Worm (Caenorhabditis elegans): ENCODE results near the gene T06E6.10.

T06E6.10 gene

DNA sequence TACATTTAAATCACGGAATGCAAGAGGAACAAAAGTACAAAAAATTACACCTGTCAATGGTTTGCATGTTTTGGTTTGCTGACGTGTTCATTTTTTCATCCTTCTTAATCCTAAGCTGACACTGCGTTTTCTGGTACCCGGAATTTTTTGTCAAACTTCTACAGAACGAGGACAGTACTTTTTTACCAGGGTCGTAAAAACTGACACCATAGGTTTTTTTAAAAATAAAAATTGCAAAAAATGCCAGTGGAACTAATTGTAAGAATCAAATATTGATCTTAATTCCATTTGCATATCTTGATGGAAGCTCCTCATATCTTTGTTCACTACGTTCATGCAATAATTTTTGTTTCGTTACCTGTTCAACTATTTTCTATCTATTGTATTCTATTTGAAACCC lies 13.1 kb upstream of the T06E6.10 start, which contains the start of gene srh-258:
TSS of gene srh-258 (plus strand) at position 301 of the 400 bp plus-strand sequence.
- TF ChIP-seq unc-62 (GFP tag; optimal IDR thresholded peaks at IDR 0.05), result no peak

DNA sequence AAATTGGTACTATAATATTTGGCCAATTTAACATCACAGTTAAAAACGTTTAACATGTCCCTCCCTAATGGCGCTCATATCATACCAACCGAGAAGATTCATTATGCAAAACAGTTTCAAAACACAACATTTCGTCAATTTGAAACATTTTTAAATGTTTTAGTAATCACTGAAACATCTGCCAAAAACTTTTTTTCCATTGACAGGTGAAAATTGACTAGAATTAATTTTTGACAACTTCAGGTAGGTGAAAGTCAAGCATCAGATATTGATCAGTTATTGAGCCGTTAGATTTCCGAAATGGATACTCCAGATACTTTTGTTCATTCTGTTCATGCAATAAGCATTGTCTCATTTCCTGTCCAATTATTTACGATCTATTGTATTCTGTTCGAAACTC lies 11.0 kb upstream of the T06E6.10 start, which contains the start of gene srh-257:
TSS of gene srh-257 (plus strand) at position 301 of the 400 bp plus-strand sequence.
- TF ChIP-seq unc-62 (GFP tag; optimal IDR thresholded peaks at IDR 0.05), result no peak

DNA sequence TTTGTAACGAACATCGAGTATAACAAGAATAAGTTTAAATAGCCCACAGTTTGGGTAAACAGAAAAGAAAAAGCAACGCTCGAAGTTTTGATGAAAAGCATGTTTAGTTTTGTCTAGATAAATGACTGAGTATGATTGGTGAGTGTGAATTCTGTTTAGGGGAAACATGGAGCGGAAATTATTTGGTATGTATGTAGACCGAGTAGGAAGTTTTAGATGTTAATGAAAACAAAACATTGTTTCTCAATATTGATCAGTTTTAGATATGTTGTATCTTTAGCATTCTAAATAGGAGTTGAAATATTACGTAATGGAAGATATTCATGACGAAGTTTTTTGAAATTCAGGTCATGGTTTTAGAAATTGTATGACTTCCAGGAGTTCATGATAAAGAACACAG lies 5.3 kb upstream of the T06E6.10 start, which contains the start of gene srbc-63:
TSS of gene srbc-63 (minus strand) at position 101 of the 400 bp plus-strand sequence.
- no peak for TF ChIP-seq unc-62 (GFP tag; optimal IDR thresholded peaks at IDR 0.05)

DNA sequence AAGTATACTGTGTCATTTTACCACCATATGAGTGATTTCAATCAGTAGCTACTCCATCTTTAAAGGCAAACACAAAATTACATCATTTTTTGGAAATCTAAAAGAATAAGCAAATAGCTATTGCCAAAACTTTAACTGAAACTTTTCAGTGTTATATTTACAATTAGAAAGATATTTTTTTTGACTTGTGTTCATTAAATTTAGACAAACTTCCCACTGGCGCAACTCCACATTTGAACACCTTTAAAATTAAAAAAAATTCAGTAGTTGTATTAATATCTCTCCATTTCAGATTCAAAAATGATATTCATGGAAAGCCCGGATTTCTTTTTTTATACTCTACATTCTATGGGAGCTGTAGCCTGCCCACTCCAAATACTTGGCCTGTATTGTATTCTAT lies 4.1 kb upstream of the T06E6.10 start, which contains the start of gene srh-264:
TSS of gene srh-264 (plus strand) at position 301 of the 400 bp plus-strand sequence.
- TF ChIP-seq unc-62 (GFP tag; optimal IDR thresholded peaks at IDR 0.05), result no peak

DNA sequence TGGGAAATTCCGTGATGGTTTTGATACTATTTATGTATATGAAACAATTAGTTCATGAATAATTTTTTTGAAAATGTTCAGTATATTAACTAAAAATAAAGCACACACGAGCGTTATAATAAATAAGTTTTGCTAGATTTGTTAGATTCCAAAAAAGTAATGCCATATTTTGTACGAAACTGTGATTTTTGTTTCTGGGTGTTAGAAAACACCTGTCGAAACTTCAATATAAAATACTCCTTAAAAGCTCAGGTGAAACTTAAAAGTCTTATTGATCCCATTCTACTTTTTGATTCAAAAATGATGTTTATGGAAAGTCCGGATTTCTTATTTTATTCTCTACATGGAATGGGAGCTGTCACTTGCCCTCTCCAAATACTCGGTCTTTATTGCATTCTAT lies 2.0 kb upstream of the T06E6.10 start, which contains the start of gene srh-265:
TSS of gene srh-265 (plus strand) at position 301 of the 400 bp plus-strand sequence.
- no peak for TF ChIP-seq unc-62 (GFP tag; optimal IDR thresholded peaks at IDR 0.05)

ce11 chrV:15423601-15424000 lies 5.7 kb downstream of the T06E6.10 start, which contains the start of gene fbxa-104:
TSS of gene fbxa-104 (minus strand) at chrV:15423683.
- TF ChIP-seq unc-62 (GFP tag; optimal IDR thresholded peaks at IDR 0.05), result no peak

- TF ChIP-seq unc-62 (GFP tag; optimal IDR thresholded peaks at IDR 0.05), result no peak
Measured at ce11 chrV:15425368-15426091, 7.6 kb downstream of the T06E6.10 start, which contains the start of gene Y36E3A.2. TSS of gene Y36E3A.2 (plus strand) at chrV:15426041.

- TF ChIP-seq unc-62 (GFP tag; optimal IDR thresholded peaks at IDR 0.05), result no peak
Measured at ce11 chrV:15426944-15427343, 9.0 kb downstream of the T06E6.10 start, which contains the start of gene fbxa-209. TSS of gene fbxa-209 (minus strand) at chrV:15427044.

DNA sequence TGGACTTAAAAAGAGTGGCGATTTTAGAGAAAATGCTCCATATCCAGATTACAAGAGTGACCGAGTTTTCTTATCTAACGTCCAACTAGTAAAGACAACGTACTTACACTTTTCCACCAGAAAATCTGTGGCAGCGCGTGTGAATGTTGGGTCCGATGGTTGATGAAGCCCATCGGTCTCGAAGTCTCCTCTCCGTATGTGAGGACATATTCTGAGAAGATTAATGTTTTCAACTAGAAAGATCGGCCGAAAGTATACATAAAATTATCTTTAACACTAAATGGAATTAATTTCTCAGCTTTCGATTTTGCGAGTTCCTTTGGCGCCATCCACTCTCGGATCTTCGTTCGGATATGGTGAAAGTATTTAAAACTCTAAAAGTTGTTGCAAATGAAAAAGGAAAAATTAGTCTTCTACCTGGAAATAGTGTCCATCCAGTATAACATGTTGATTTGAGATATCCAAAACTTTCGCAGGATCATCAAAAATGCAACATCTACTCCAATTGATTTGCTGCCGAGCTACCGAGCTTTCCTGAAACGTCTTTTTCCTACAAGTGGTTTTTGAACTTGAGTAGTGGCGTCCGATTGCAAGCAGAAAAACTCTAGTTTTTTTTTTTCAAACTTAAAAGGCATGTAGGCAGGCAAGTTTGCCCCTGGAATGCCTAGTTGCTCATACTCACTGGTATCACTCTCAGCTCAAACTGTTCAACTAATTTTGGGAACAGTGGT lies 13.6 kb downstream of the T06E6.10 start:
- no peak for TF ChIP-seq unc-62 (GFP tag; optimal IDR thresholded peaks at IDR 0.05)

ce11 chrV:15432457-15432856 lies 14.5 kb downstream of the T06E6.10 start, which contains the start of gene T26H5.8:
TSS of gene T26H5.8 (minus strand) at chrV:15432726.
- TF ChIP-seq unc-62 (GFP tag; optimal IDR thresholded peaks at IDR 0.05), result no peak

ce11 chrV:15434647-15435046 lies 16.7 kb downstream of the T06E6.10 start:
- TF ChIP-seq unc-62 (GFP tag; optimal IDR thresholded peaks at IDR 0.05), result no peak

ce11 chrV:15436133-15436532 lies 18.2 kb downstream of the T06E6.10 start:
- no peak for TF ChIP-seq unc-62 (GFP tag; optimal IDR thresholded peaks at IDR 0.05)

DNA sequence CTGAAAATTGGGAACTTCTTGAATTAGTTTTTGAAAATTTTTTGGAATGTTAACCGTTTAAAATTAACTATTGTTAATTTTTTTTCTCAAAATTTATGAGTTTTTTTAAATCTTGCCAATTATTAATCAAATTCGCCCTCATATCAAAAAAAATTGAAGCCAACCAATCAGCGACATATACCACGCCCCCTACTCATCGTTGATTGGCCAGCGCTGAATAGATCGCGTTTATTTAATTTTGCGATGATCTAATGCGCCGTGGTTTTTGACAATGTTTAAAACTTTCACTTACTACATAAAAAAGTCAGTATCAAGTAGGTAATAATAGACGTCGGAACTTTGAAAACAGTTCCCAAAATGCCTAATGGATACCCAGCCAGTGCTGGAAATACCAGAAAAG lies 24.5 kb downstream of the T06E6.10 start:
- TF ChIP-seq unc-62 (GFP tag; optimal IDR thresholded peaks at IDR 0.05), result no peak

ce11 chrV:15443708-15444107 lies 25.8 kb downstream of the T06E6.10 start, which contains the start of gene T26H5.10:
TSS of gene T26H5.10 (minus strand) at chrV:15443808.
- no peak for TF ChIP-seq unc-62 (GFP tag; optimal IDR thresholded peaks at IDR 0.05)

DNA sequence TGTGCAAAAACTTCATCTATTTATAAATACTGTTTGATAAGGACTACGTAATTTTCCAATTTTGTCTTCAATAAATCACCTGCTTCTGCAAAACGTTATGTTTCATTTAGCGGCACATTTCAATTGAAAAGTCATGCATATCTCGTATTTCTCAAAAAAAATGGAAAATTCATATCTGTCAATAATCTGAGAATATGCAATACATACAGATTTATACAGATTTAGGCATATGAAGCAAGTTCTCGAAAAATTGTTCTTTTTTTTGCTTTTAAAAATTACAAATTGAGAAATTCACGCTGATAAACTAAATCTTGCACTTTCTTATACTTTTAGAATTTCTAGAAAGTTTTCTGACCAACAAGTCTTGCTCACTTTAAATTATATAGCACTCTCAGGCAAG lies 26.3 kb downstream of the T06E6.10 start, which contains the start of gene T26H5.11:
TSS of gene T26H5.11 (minus strand) at position 101 of the 400 bp plus-strand sequence.
- TF ChIP-seq unc-62 (GFP tag; optimal IDR thresholded peaks at IDR 0.05), result no peak

- no peak for TF ChIP-seq unc-62 (GFP tag; optimal IDR thresholded peaks at IDR 0.05)
Measured at ce11 chrV:15444615-15445014, 26.7 kb downstream of the T06E6.10 start, which contains the start of gene T26H5.9. TSS of gene T26H5.9 (plus strand) at chrV:15444916.

Data from whole organism, dauer.